Worm (Caenorhabditis elegans) whole organism, L4 larva: ENCODE results near the gene Y38E10A.28.
A peak's percentile ranks its signal among the peaks of the same experiment; 100 is the strongest.

Experiments
- F10B5.3 ChIP-seq: sonication (generic microtip); optimal IDR thresholded peaks from 2 replicates; lab custom pipeline; 2016; ENCODE audit warnings: mild to moderate bottlenecking, missing genetic modification characterization, missing compliant biosample characterization
- F37D6.2 ChIP-seq: sonication (generic microtip); optimal IDR thresholded peaks from 2 replicates; lab custom pipeline; 2016; ENCODE audit warnings: mild to moderate bottlenecking, missing genetic modification characterization, missing compliant biosample characterization
- T26A8.4 ChIP-seq: fragments of 200-800 bp; sonication (Bioruptor generic); IDR thresholded peaks from 2 replicates; pipeline ENCODE4 v1.3.6; 2022; ENCODE audit warnings: missing genetic modification characterization, missing compliant biosample characterization
- Y48G9A.11 ChIP-seq: fragments of 200-800 bp; sonication (Bioruptor generic); IDR thresholded peaks from 2 replicates; pipeline ENCODE4 v1.3.6; 2022; ENCODE audit warnings: missing genetic modification reagents, missing genetic modification characterization, missing compliant biosample characterization
- ZK337.2 ChIP-seq: fragments of 200-800 bp; sonication (Bioruptor generic); IDR thresholded peaks from 2 replicates; pipeline ENCODE4 v1.3.6; 2022; ENCODE audit warnings: missing genetic modification reagents, missing genetic modification characterization, missing compliant biosample characterization
- aha-1 ChIP-seq: fragments of 150-350 bp; peaks from one replicate; lab custom pipeline; 2014; ENCODE audit warnings: missing biosample characterization, missing genetic modification characterization
- aly-2 ChIP-seq: sonication (generic microtip); optimal IDR thresholded peaks from 2 replicates; lab custom pipeline; 2018; ENCODE audit warnings: missing biosample characterization, missing genetic modification characterization
- arid-1 ChIP-seq: fragments of 200-800 bp; sonication (Bioruptor generic); conservative IDR thresholded peaks from 2 replicates; pipeline ENCODE4 v1.3.6; 2022; ENCODE audit warnings: missing genetic modification reagents, missing genetic modification characterization, missing compliant biosample characterization
- attf-4 ChIP-seq: sonication (generic microtip); optimal IDR thresholded peaks from 3 replicates; lab custom pipeline; 2017; ENCODE audit warnings: missing biosample characterization, missing genetic modification characterization
- ceh-20 ChIP-seq: fragments of 200-800 bp; sonication (Bioruptor generic); IDR thresholded peaks from 2 replicates; pipeline ENCODE4 v1.3.6; 2022; ENCODE audit warnings: missing genetic modification reagents, missing genetic modification characterization, missing compliant biosample characterization
- ceh-32 ChIP-seq: sonication (generic microtip); optimal IDR thresholded peaks from 2 replicates; lab custom pipeline; 2016; ENCODE audit warnings: mild to moderate bottlenecking, missing genetic modification characterization, missing compliant biosample characterization; ENCODE audit not compliant: poor library complexity
- ceh-44 ChIP-seq: fragments of 200-800 bp; sonication (Bioruptor generic); IDR thresholded peaks from 2 replicates; pipeline ENCODE4 v1.3.6; 2022; ENCODE audit warnings: missing genetic modification reagents, missing genetic modification characterization, missing compliant biosample characterization
- ceh-82 ChIP-seq: sonication (generic microtip); optimal IDR thresholded peaks from 2 replicates; lab custom pipeline; 2017; ENCODE audit warnings: missing biosample characterization, missing genetic modification characterization
- ces-1 ChIP-seq: fragments of 150-350 bp; sonication (generic microtip); optimal IDR thresholded peaks from 4 replicates; lab custom pipeline; 2014; ENCODE audit warnings: missing biosample characterization, missing genetic modification reagents, missing genetic modification characterization
- cey-2 ChIP-seq: sonication (generic microtip); optimal IDR thresholded peaks from 3 replicates; lab custom pipeline; 2017; ENCODE audit warnings: missing genetic modification characterization, mild to moderate bottlenecking, missing compliant biosample characterization, antibody characterized with exemption, borderline replicate concordance; ENCODE audit not compliant: insufficient read depth
- ctbp-1 ChIP-seq: fragments of 200-800 bp; sonication (Bioruptor generic); IDR thresholded peaks from 2 replicates; pipeline ENCODE4 v1.3.6; 2022; ENCODE audit warnings: missing genetic modification reagents, missing genetic modification characterization, missing compliant biosample characterization
- daf-12 ChIP-seq: fragments of 150-350 bp; optimal IDR thresholded peaks from 2 replicates; lab custom pipeline; 2014; ENCODE audit warnings: missing biosample characterization, missing genetic modification reagents, missing genetic modification characterization
- daf-19 ChIP-seq: fragments of 200-800 bp; sonication (Bioruptor generic); conservative IDR thresholded peaks from 2 replicates; pipeline ENCODE4 v1.3.6; 2022; ENCODE audit warnings: missing genetic modification characterization, missing compliant biosample characterization
- dmd-9 ChIP-seq: fragments of 200-800 bp; sonication (Bioruptor generic); IDR thresholded peaks from 2 replicates; pipeline ENCODE4 v1.3.6; 2022; ENCODE audit warnings: missing genetic modification reagents, missing genetic modification characterization, missing compliant biosample characterization
- dpl-1 ChIP-seq: fragments of 150-350 bp; optimal IDR thresholded peaks from 2 replicates; lab custom pipeline; 2014; ENCODE audit warnings: missing biosample characterization, missing genetic modification reagents, missing genetic modification characterization
- egl-27 ChIP-seq: sonication (generic microtip); optimal IDR thresholded peaks from 3 replicates; lab custom pipeline; 2017; ENCODE audit warnings: missing biosample characterization, missing genetic modification reagents, missing genetic modification characterization
- fos-1 ChIP-seq: fragments of 150-350 bp; optimal IDR thresholded peaks from 2 replicates; lab custom pipeline; 2014; ENCODE audit warnings: missing biosample characterization, missing genetic modification characterization
- gei-8 ChIP-seq: fragments of 200-800 bp; sonication (Bioruptor generic); optimal IDR thresholded peaks from 2 replicates; lab custom pipeline; 2018; ENCODE audit warnings: mild to moderate bottlenecking, missing genetic modification characterization, missing compliant biosample characterization
- hif-1 ChIP-seq, 2 experiments: sonication (generic microtip); optimal IDR thresholded peaks; 2 replicates each; lab custom pipeline; 2016 to 2017; ENCODE audit warnings: missing compliant biosample characterization in 2 of 2, missing genetic modification characterization in 2 of 2, missing genetic modification reagents in 2 of 2, missing genotype in 2 of 2, mild to moderate bottlenecking in 1 of 2
- hlh-11 ChIP-seq: fragments of 200-800 bp; sonication (Bioruptor generic); optimal IDR thresholded peaks from 2 replicates; lab custom pipeline; 2018; ENCODE audit warnings: mild to moderate bottlenecking, missing genetic modification characterization, missing compliant biosample characterization
- hlh-30 ChIP-seq: sonication (generic microtip); optimal IDR thresholded peaks from 2 replicates; lab custom pipeline; 2017; ENCODE audit warnings: antibody characterized with exemption, mild to moderate bottlenecking, missing genetic modification characterization, missing compliant biosample characterization; ENCODE audit not compliant: insufficient read depth
- lim-7 ChIP-seq: fragments of 200-800 bp; sonication (Bioruptor generic); IDR thresholded peaks from 2 replicates; pipeline ENCODE4 v1.3.6; 2022; ENCODE audit warnings: missing genetic modification characterization, missing compliant biosample characterization
- lin-15B ChIP-seq: fragments of 150-350 bp; sonication (generic microtip); optimal IDR thresholded peaks from 3 replicates; lab custom pipeline; 2014; ENCODE audit warnings: missing biosample characterization, missing genetic modification characterization
- lin-39 ChIP-seq: fragments of 150-350 bp; optimal IDR thresholded peaks from 2 replicates; lab custom pipeline; 2014; ENCODE audit warnings: missing biosample characterization, missing genetic modification reagents, missing genetic modification characterization
- madf-9 ChIP-seq: fragments of 200-800 bp; sonication (Bioruptor generic); conservative IDR thresholded peaks from 2 replicates; pipeline ENCODE4 v1.3.6; 2022; ENCODE audit warnings: missing genetic modification reagents, missing genetic modification characterization, missing compliant biosample characterization
- mdl-1 ChIP-seq, 2 experiments: fragments of 150-350 bp in 1 of 2; sonication (generic microtip) in 1 of 2; optimal IDR thresholded peaks; 2 replicates each; lab custom pipeline; 2014 to 2017; ENCODE audit warnings: missing biosample characterization in 2 of 2, missing genetic modification characterization in 2 of 2
- mdt-29 ChIP-seq: fragments of 200-800 bp; sonication (Bioruptor generic); IDR thresholded peaks from 2 replicates; pipeline ENCODE4 v1.3.6; 2022; ENCODE audit warnings: missing genetic modification reagents, missing genetic modification characterization, missing compliant biosample characterization
- mep-1 ChIP-seq: fragments of 150-350 bp; sonication (generic microtip); optimal IDR thresholded peaks from 3 replicates; lab custom pipeline; 2014; ENCODE audit warnings: missing biosample characterization, missing genetic modification characterization
- mes-2 ChIP-seq: sonication (generic microtip); optimal IDR thresholded peaks from 2 replicates; lab custom pipeline; 2016; ENCODE audit warnings: missing genotype, mild to moderate bottlenecking, missing genetic modification characterization, missing compliant biosample characterization; ENCODE audit not compliant: poor library complexity, severe bottlenecking
- nhr-11 ChIP-seq: fragments of 150-350 bp; optimal IDR thresholded peaks from 2 replicates; lab custom pipeline; 2014; ENCODE audit warnings: missing biosample characterization, missing genetic modification characterization
- nhr-48 ChIP-seq: sonication (generic microtip); optimal IDR thresholded peaks from 2 replicates; lab custom pipeline; 2016; ENCODE audit warnings: mild to moderate bottlenecking, missing genetic modification characterization, missing compliant biosample characterization
- nhr-6 ChIP-seq: fragments of 150-350 bp; optimal IDR thresholded peaks from 2 replicates; lab custom pipeline; 2014; ENCODE audit warnings: missing biosample characterization, missing genetic modification characterization
- nhr-77 ChIP-seq: fragments of 150-350 bp; optimal IDR thresholded peaks from 2 replicates; lab custom pipeline; 2014; ENCODE audit warnings: missing biosample characterization, missing genetic modification characterization
- pha-4 ChIP-seq, 2 experiments: fragments of 150-350 bp in 1 of 2; fragments of 200-800 bp in 1 of 2; sonication (Bioruptor generic) in 1 of 2; IDR thresholded peaks in 1 of 2; optimal IDR thresholded peaks in 1 of 2; 2 replicates each; pipeline versions ENCODE4 v1.3.6 to Lab custom; 2014 to 2022; ENCODE audit warnings: missing genetic modification characterization in 2 of 2, missing genetic modification reagents in 2 of 2, missing biosample characterization in 1 of 2, missing compliant biosample characterization in 1 of 2
- pqm-1 ChIP-seq: sonication (generic microtip); optimal IDR thresholded peaks from 2 replicates; lab custom pipeline; 2017; ENCODE audit warnings: missing biosample characterization, missing genetic modification characterization
- sdz-12 ChIP-seq: fragments of 200-800 bp; sonication (Bioruptor generic); optimal IDR thresholded peaks from 2 replicates; lab custom pipeline; 2018; ENCODE audit warnings: mild to moderate bottlenecking, missing genetic modification characterization, missing compliant biosample characterization
- snpc-1.2 ChIP-seq: fragments of 200-800 bp; sonication (Bioruptor generic); IDR thresholded peaks from 2 replicates; pipeline ENCODE4 v1.3.6; 2022; ENCODE audit warnings: missing genetic modification reagents, missing genetic modification characterization, missing compliant biosample characterization
- spr-1 ChIP-seq: sonication (generic microtip); optimal IDR thresholded peaks from 2 replicates; lab custom pipeline; 2016; ENCODE audit warnings: mild to moderate bottlenecking, missing genetic modification characterization, missing compliant biosample characterization
- spr-3 ChIP-seq: fragments of 200-800 bp; sonication (Bioruptor generic); optimal IDR thresholded peaks from 2 replicates; lab custom pipeline; 2018; ENCODE audit warnings: mild to moderate bottlenecking, missing genetic modification characterization, missing compliant biosample characterization
- unc-39 ChIP-seq: sonication (generic microtip); optimal IDR thresholded peaks from 2 replicates; lab custom pipeline; 2017; ENCODE audit warnings: missing biosample characterization, missing genetic modification characterization
- unc-62 ChIP-seq, 3 experiments: fragments of 150-350 bp in 1 of 3; sonication (generic microtip); optimal IDR thresholded peaks in 2 of 3; peaks in 1 of 3; 1 replicate in 1 of 3; 2 replicates in 2 of 3; lab custom pipeline; 2014 to 2017; ENCODE audit warnings: missing biosample characterization in 3 of 3, missing genetic modification characterization in 3 of 3, missing genetic modification reagents in 3 of 3, missing genotype in 1 of 3
- vab-7 ChIP-seq: fragments of 200-800 bp; sonication (Bioruptor generic); IDR thresholded peaks from 2 replicates; pipeline ENCODE4 v1.3.6; 2022; ENCODE audit warnings: missing genetic modification reagents, missing genetic modification characterization, missing compliant biosample characterization

The Y38E10A.28 gene

ce11 chrII:12677975-12678866, 48.7 kb downstream of the Y38E10A.28 start (continued):
- TF ChIP-seq F10B5.3 (tag; lab: Kevin White, UChicago) (peak; percentile 64), daf-12 (tag; lab: Kevin White, UChicago) (no peak), mep-1 (tag; lab: Kevin White, UChicago) (peak; percentile 69), dmd-9 (GFP tag; lab: Robert Waterston, UW) (peak; percentile 65), nhr-11 (peak; percentile 53), egl-27 (tag; lab: Kevin White, UChicago) (no peak), sdz-12 (GFP tag; lab: Kevin White, UChicago) (peak; percentile 64), hif-1 (tag; optimal IDR thresholded peaks at IDR 0.05; lab: Kevin White, UChicago) (peak in 1 of 2 experiments; percentile 83), madf-9 (no peak), Y48G9A.11 (GFP tag; lab: Robert Waterston, UW) (peak; percentile 90), hlh-30 (peak; percentile 44), pha-4 (GFP tag; IDR thresholded peaks at IDR 0.05; lab: Robert Waterston, UW) (peak; percentile 75), pha-4 (tag; optimal IDR thresholded peaks at IDR 0.05; lab: Kevin White, UChicago) (no peak), ceh-82 (tag; lab: Kevin White, UChicago) (no peak), cey-2 (tag; lab: Kevin White, UChicago) (no peak), pqm-1 (tag; lab: Kevin White, UChicago) (no peak), F37D6.2 (peak; percentile 17), ctbp-1 (GFP tag; lab: Robert Waterston, UW) (peak; percentile 46; the same call in 1 of the 2 replicates), attf-4 (tag; lab: Kevin White, UChicago) (no peak), unc-39 (no peak), gei-8 (GFP tag; lab: Kevin White, UChicago) (peak; percentile 71), dpl-1 (GFP tag; lab: Kevin White, UChicago) (peak; percentile 84), unc-62 (GFP tag; optimal IDR thresholded peaks at IDR 0.05 in 1 of 2; lab: Kevin White, UChicago) (no peak), unc-62 (tag; optimal IDR thresholded peaks at IDR 0.05; lab: Kevin White, UChicago) (no peak), ceh-44 (GFP tag; lab: Robert Waterston, UW) (no peak; the same call in 1 of the 2 replicates), nhr-77 (peak; percentile 30), nhr-6 (tag; lab: Kevin White, UChicago) (peak; percentile 58), lim-7 (GFP tag; lab: Robert Waterston, UW) (peak; percentile 94), mes-2 (peak; percentile 98), aha-1 (tag; lab: Kevin White, UChicago) (peak; percentile 58), spr-1 (peak; percentile 81), aly-2 (no peak), snpc-1.2 (GFP tag; lab: Robert Waterston, UW) (peak; percentile 74; the same call in 1 of the 2 replicates), lin-15B (peak; percentile 67), arid-1 (GFP tag; lab: Robert Waterston, UW) (peak; percentile 58; the same call in 1 of the 2 replicates), nhr-48 (tag; lab: Kevin White, UChicago) (peak; percentile 35), ces-1 (GFP tag; lab: Kevin White, UChicago) (no peak), mdl-1 (tag; optimal IDR thresholded peaks at IDR 0.05; lab: Kevin White, UChicago) (no peak), T26A8.4 (GFP tag; lab: Robert Waterston, UW) (0 out of 2 replicates have a peak, but pooled peaks have one; percentile 60), spr-3 (peak; percentile 85), fos-1 (no peak), ceh-20 (GFP tag; lab: Robert Waterston, UW) (peak; percentile 49; the same call in 1 of the 2 replicates), hlh-11 (peak; percentile 49), vab-7 (GFP tag; lab: Robert Waterston, UW) (peak; percentile 67), ZK337.2 (GFP tag; lab: Robert Waterston, UW) (peak; percentile 66; the same call in 1 of the 2 replicates), ceh-32 (tag; lab: Kevin White, UChicago) (no peak), mdt-29 (GFP tag; lab: Robert Waterston, UW) (peak; percentile 69; the same call in 1 of the 2 replicates), daf-19 (GFP tag; lab: Robert Waterston, UW) (no peak), lin-39 (tag; lab: Kevin White, UChicago) (no peak)
